Worm (Caenorhabditis elegans): ENCODE data around the gene B0252.3.
A peak's percentile ranks its signal among the peaks of the same experiment; 100 is the strongest.

Gene B0252.3

ce11 chrII:6872493-6872892 is 35.1 kb downstream of the B0252.3 start, which contains the start of gene C44B7.5:
Gene C44B7.5, minus strand, starts transcription at chrII:6872593.
- TF ChIP-seq pha-4 (GFP tag; IDR thresholded peaks at IDR 0.05) (no peak), pha-4 (tag; optimal IDR thresholded peaks at IDR 0.05) (no peak), mdl-1 (tag; optimal IDR thresholded peaks at IDR 0.05) (no peak), php-3 (GFP tag; IDR thresholded peaks at IDR 0.05) (no peak)

- TF ChIP-seq mxl-2 (GFP tag; conservative IDR thresholded peaks at IDR 0.05) = no peak
- no peak for TF ChIP-seq nhr-25 (tag; optimal IDR thresholded peaks at IDR 0.05; ENCODE audit: borderline replicate concordance, insufficient read depth)
- TF ChIP-seq rbr-2 (tag; optimal IDR thresholded peaks at IDR 0.05) = no peak
- TF ChIP-seq saeg-2 (GFP tag; IDR thresholded peaks at IDR 0.05) = no peak
- TF ChIP-seq daf-16 (GFP tag; optimal IDR thresholded peaks at IDR 0.05) = peak in 1 of 2 experiments; percentile 21
- TF ChIP-seq daf-16 (tag; optimal IDR thresholded peaks at IDR 0.05) = no peak
These were observed 36.8 kb downstream of the B0252.3 start, which contains the start of gene clhm-1 for ce11 chrII:6870803-6871202. Gene clhm-1, minus strand, starts transcription at chrII:6871009.

ce11 chrII:6863652-6864051 is 43.9 kb downstream of the B0252.3 start, which contains the start of gene aff-1:
Gene aff-1, minus strand, starts transcription at chrII:6863752.
- TF ChIP-seq daf-8 (GFP tag; IDR thresholded peaks at IDR 0.05) = no peak

DNA sequence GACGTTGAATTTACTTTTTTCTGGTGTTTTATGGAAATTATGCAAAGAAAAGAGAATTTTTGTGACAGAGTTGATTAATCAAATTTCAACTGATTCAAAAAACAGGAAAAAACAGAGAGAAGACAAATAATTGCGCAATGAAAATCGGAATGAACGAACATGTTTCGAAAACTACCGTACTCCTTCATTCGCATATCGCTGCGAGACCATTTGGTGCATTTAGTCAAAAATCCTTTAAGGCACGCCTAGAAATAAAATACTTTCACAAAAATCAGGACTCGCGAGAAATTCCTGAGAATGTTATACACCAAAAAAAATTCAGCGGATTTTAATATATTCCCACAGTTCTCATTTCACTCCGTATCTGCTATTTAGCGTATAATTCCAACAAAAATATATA is 47.5 kb downstream of the B0252.3 start:
- no peak for TF ChIP-seq mdl-1 (tag; optimal IDR thresholded peaks at IDR 0.05)
- no peak for TF ChIP-seq zip-2 (tag; optimal IDR thresholded peaks at IDR 0.05)
- no peak for TF ChIP-seq gei-8 (GFP tag; optimal IDR thresholded peaks at IDR 0.05)
- TF ChIP-seq nhr-77 (tag; optimal IDR thresholded peaks at IDR 0.05) = no peak
- TF ChIP-seq lin-1 (GFP tag; IDR thresholded peaks at IDR 0.05) = no peak
- TF ChIP-seq T20F7.1 (GFP tag; optimal IDR thresholded peaks at IDR 0.05) = no peak
- no peak for TF ChIP-seq arid-1 (GFP tag; conservative IDR thresholded peaks at IDR 0.05)
- TF ChIP-seq sdz-12 (GFP tag; optimal IDR thresholded peaks at IDR 0.05) = no peak
- TF ChIP-seq duxl-1 (tag; optimal IDR thresholded peaks at IDR 0.05; ENCODE audit: poor library complexity) = no peak
- no peak for TF ChIP-seq F49E8.2 (tag; optimal IDR thresholded peaks at IDR 0.05; ENCODE audit: borderline replicate concordance)
- no peak for TF ChIP-seq nhr-102 (tag; optimal IDR thresholded peaks at IDR 0.05)
- TF ChIP-seq attf-4 (tag; optimal IDR thresholded peaks at IDR 0.05) = no peak

ce11 chrII:6858835-6859234 is 48.7 kb downstream of the B0252.3 start:
- TF ChIP-seq daf-16 (GFP tag; optimal IDR thresholded peaks at IDR 0.05) = no peak
- peak; percentile 40 for TF ChIP-seq daf-16 (tag; optimal IDR thresholded peaks at IDR 0.05)
- peak; percentile 17 for TF ChIP-seq rbr-2 (tag; optimal IDR thresholded peaks at IDR 0.05)
- peak; percentile 84 for TF ChIP-seq nhr-28 (tag; optimal IDR thresholded peaks at IDR 0.05)
- 0 out of 2 replicates have a peak, but pooled peaks have one; percentile 13 for TF ChIP-seq pha-4 (GFP tag; IDR thresholded peaks at IDR 0.05)
- no peak for TF ChIP-seq pha-4 (tag; optimal IDR thresholded peaks at IDR 0.05)
- peak in 1 of 2 experiments; percentile 2 for TF ChIP-seq hif-1 (tag; optimal IDR thresholded peaks at IDR 0.05)
- TF ChIP-seq hmg-1.1 (GFP tag; IDR thresholded peaks at IDR 0.05) = peak; percentile 71
- peak; percentile 4 for TF ChIP-seq hlh-30 (tag; optimal IDR thresholded peaks at IDR 0.05; ENCODE audit: insufficient read depth)
- no peak for TF ChIP-seq F37D6.2 (tag; optimal IDR thresholded peaks at IDR 0.05)
- TF ChIP-seq hlh-11 (tag; optimal IDR thresholded peaks at IDR 0.05) = peak; percentile 60
- 0 out of 2 replicates have a peak, but pooled peaks have one; percentile 16 for TF ChIP-seq F44E2.7 (GFP tag; IDR thresholded peaks at IDR 0.05)
- TF ChIP-seq nhr-25 (tag; optimal IDR thresholded peaks at IDR 0.05; ENCODE audit: borderline replicate concordance, insufficient read depth) = peak; percentile 35
- peak; percentile 46; the same call in 1 of the 2 replicates for TF ChIP-seq dmd-6 (GFP tag; IDR thresholded peaks at IDR 0.05)
- TF ChIP-seq pqm-1 (tag; optimal IDR thresholded peaks at IDR 0.05) = peak; percentile 34
- TF ChIP-seq nhr-11 (tag; optimal IDR thresholded peaks at IDR 0.05) = no peak
- TF ChIP-seq ztf-7 (tag; optimal IDR thresholded peaks at IDR 0.05) = peak; percentile 10
- TF ChIP-seq duxl-1 (tag; optimal IDR thresholded peaks at IDR 0.05; ENCODE audit: poor library complexity) = no peak
- 0 out of 2 replicates have a peak, but pooled peaks have one; percentile 16 for TF ChIP-seq nhr-41 (GFP tag; IDR thresholded peaks at IDR 0.05)
- no peak for TF ChIP-seq F26F4.8 (GFP tag; conservative IDR thresholded peaks at IDR 0.05)
- peak; percentile 53 for TF ChIP-seq mep-1 (tag; optimal IDR thresholded peaks at IDR 0.05)
- peak; percentile 2 for TF ChIP-seq nhr-6 (tag; optimal IDR thresholded peaks at IDR 0.05)
- no peak for TF ChIP-seq saeg-2 (GFP tag; IDR thresholded peaks at IDR 0.05)
- TF ChIP-seq dve-1 (tag; optimal IDR thresholded peaks at IDR 0.05; ENCODE audit: insufficient read depth) = peak; percentile 24
- TF ChIP-seq tra-1 (GFP tag; IDR thresholded peaks at IDR 0.05) = no peak
- peak in 1 of 2 experiments; percentile 97 for TF ChIP-seq unc-62 (GFP tag; optimal IDR thresholded peaks at IDR 0.05 in 1 of 2)
- TF ChIP-seq unc-62 (tag; optimal IDR thresholded peaks at IDR 0.05) = no peak
- TF ChIP-seq nhr-48 (tag; optimal IDR thresholded peaks at IDR 0.05) = no peak
- TF ChIP-seq sdz-12 (GFP tag; optimal IDR thresholded peaks at IDR 0.05) = no peak
